Comparison of ENCODE assay signal across 6 fruit fly cellular contexts in the genomic region with DNA sequence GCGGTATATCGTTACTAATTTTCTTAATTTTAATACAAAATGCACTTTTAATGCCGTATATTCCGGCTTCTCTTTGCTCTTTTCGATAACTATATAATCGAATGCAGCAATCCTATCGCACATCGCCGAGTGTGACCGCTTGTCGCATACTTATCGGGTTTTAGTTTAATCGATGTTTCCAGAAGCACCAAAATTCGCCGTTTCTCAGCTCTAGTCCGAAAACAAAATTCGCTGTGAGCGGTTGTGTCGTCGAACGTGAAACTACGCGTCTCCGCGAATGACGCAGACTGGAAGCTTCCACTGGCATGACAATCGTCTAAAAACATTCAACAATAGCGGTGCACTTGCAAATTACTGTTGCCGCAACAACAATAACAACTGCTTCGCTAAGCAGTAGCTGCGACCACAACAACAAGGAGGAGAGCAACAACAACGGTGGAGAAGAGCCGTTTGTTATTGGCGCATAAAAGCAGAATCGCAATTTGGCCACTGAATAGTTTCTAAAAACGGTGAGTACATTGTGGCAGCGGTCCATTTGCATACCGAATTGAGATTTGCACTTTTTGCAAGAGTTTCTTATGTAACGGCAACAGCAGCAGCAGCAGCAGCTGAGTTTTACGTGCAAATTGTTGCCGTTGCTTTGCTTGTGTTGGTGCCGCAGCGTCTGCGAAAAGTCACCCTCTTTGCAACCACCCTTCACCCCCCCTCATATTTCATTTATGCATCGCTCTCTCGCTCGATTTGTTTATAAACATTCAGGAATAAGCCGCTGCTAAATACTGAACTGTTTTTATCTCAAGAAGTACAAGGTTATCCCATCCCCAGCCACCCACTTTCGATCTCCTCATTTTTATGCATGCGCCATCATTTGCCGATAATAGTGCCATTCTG.
A peak's percentile ranks its signal among the peaks of the same experiment; 100 is the strongest.
TF ChIP-seq lines count a peak whose summit lies in the region.

A gene (plus strand): TSS at position 209 of the 891 bp plus-strand sequence.

- peak; percentile 8 to 42 for TF ChIP-seq CTCF in S2 (optimal IDR thresholded peaks at IDR 0.05; lab: Kevin White, UChicago)
- peak; percentile 30 for TF ChIP-seq CTCF in whole organism, embryonic (GFP tag; optimal IDR thresholded peaks at IDR 0.05; lab: Kevin White, UChicago)

TF ChIP-seq in whole organism, adult, 20 proteins besides CTCF, POLR2A, EP300 and RAD21 (continues in another document):
- TF ChIP-seq CG11617 (GFP tag; optimal IDR thresholded peaks at IDR 0.05; lab: Kevin White, UChicago) (peak; percentile 62), CG1620 (GFP tag; optimal IDR thresholded peaks at IDR 0.05; lab: Kevin White, UChicago) (peak; percentile 29), kay (GFP tag; lab: Kevin White, UChicago; ENCODE audit: borderline replicate concordance) (no peak), CG7101 (tag; optimal IDR thresholded peaks at IDR 0.05; lab: Kevin White, UChicago) (peak; percentile 31), CG33017 (tag; optimal IDR thresholded peaks at IDR 0.05; lab: Kevin White, UChicago) (peak; percentile 36), cnc (optimal IDR thresholded peaks at IDR 0.05; lab: Kevin White, UChicago) (no peak), bab1 (GFP tag; optimal IDR thresholded peaks at IDR 0.05; lab: Kevin White, UChicago) (peak; percentile 80), Clk (GFP tag; optimal IDR thresholded peaks at IDR 0.05; lab: Kevin White, UChicago) (no peak), toe (GFP tag; optimal IDR thresholded peaks at IDR 0.05; lab: Kevin White, UChicago) (no peak), CG5204 (GFP tag; optimal IDR thresholded peaks at IDR 0.05; lab: Kevin White, UChicago) (no peak), cic (GFP tag; optimal IDR thresholded peaks at IDR 0.05; lab: Kevin White, UChicago) (peak; percentile 37), Mnt (GFP tag; optimal IDR thresholded peaks at IDR 0.05; lab: Kevin White, UChicago) (peak; percentile 66), Crg-1 (GFP tag; optimal IDR thresholded peaks at IDR 0.05; lab: Kevin White, UChicago) (peak; percentile 44), pad (GFP tag; optimal IDR thresholded peaks at IDR 0.05; lab: Kevin White, UChicago) (peak; percentile 22), ovo (GFP tag; optimal IDR thresholded peaks at IDR 0.05; lab: Kevin White, UChicago) (peak; percentile 27), tj (GFP tag; optimal IDR thresholded peaks at IDR 0.05; lab: Kevin White, UChicago) (peak; percentile 71)

TF ChIP-seq in whole organism, embryonic, 481 proteins besides CTCF, POLR2A, EP300 and RAD21 (continues in another document):
- no peak for TF ChIP-seq ham (GFP tag; IDR thresholded peaks at IDR 0.05; lab: Robert Waterston, UW)
- peak; percentile 6 for TF ChIP-seq CG10654 (GFP tag; optimal IDR thresholded peaks at IDR 0.05; lab: Kevin White, UChicago)
- peak; percentile 36 for TF ChIP-seq NC2α (GFP tag; optimal IDR thresholded peaks at IDR 0.05; lab: Kevin White, UChicago)
- TF ChIP-seq Dp (GFP tag; optimal IDR thresholded peaks at IDR 0.05; lab: Kevin White, UChicago) = peak; percentile 46
- TF ChIP-seq Ets97D (GFP tag; optimal IDR thresholded peaks at IDR 0.05; lab: Kevin White, UChicago) = peak; percentile 76
- TF ChIP-seq CG34224 (GFP tag; IDR thresholded peaks at IDR 0.05; lab: Robert Waterston, UW; ENCODE audit: partially characterized antibody) = peak; percentile 97
- TF ChIP-seq CG31365 (tag; optimal IDR thresholded peaks at IDR 0.05; lab: Kevin White, UChicago) = peak; percentile 38
- no peak for TF ChIP-seq CG12219 (GFP tag; optimal IDR thresholded peaks at IDR 0.05; lab: Kevin White, UChicago)
- no peak for TF ChIP-seq CG5180 (GFP tag; optimal IDR thresholded peaks at IDR 0.05; lab: Kevin White, UChicago)
- TF ChIP-seq Dip2 (GFP tag; IDR thresholded peaks at IDR 0.05; lab: Robert Waterston, UW) = no peak
- no peak for TF ChIP-seq Spps (tag; optimal IDR thresholded peaks at IDR 0.05; lab: Kevin White, UChicago)
- peak; percentile 31 for TF ChIP-seq CG18262 (tag; optimal IDR thresholded peaks at IDR 0.05; lab: Kevin White, UChicago)
- TF ChIP-seq Bdp1 (GFP tag; optimal IDR thresholded peaks at IDR 0.05; lab: Kevin White, UChicago) = peak; percentile 24
- TF ChIP-seq lbe (GFP tag; optimal IDR thresholded peaks at IDR 0.05; lab: Kevin White, UChicago) = no peak
- no peak for TF ChIP-seq ssp (GFP tag; IDR thresholded peaks at IDR 0.05; lab: Robert Waterston, UW)
- no peak for TF ChIP-seq Mrtf (GFP tag; IDR thresholded peaks at IDR 0.05; lab: Robert Waterston, UW)

TF ChIP-seq in whole organism, prepupa, 60 proteins besides CTCF, POLR2A, EP300 and RAD21 (continues in another document):
- peak; percentile 10 for TF ChIP-seq Eip75B (GFP tag; optimal IDR thresholded peaks at IDR 0.05; lab: Kevin White, UChicago)
- TF ChIP-seq CG6163 (GFP tag; IDR thresholded peaks at IDR 0.05; lab: Robert Waterston, UW) = 0 out of 3 replicates have a peak, but pooled peaks have one; percentile 31
- peak; percentile 18 for TF ChIP-seq Sox14 (GFP tag; optimal IDR thresholded peaks at IDR 0.05; lab: Kevin White, UChicago)
- TF ChIP-seq CG1621 (tag; optimal IDR thresholded peaks at IDR 0.05; lab: Kevin White, UChicago) = peak; percentile 88
- TF ChIP-seq CG6792 (GFP tag; optimal IDR thresholded peaks at IDR 0.05; lab: Kevin White, UChicago) = no peak
- peak; percentile 57 for TF ChIP-seq vri (GFP tag; optimal IDR thresholded peaks at IDR 0.05; lab: Kevin White, UChicago)
- TF ChIP-seq ss (GFP tag; optimal IDR thresholded peaks at IDR 0.05; lab: Kevin White, UChicago) = peak in 1 of 2 experiments; percentile 10
- TF ChIP-seq CG32006 (GFP tag; optimal IDR thresholded peaks at IDR 0.05; lab: Kevin White, UChicago) = no peak
- no peak for TF ChIP-seq net (GFP tag; optimal IDR thresholded peaks at IDR 0.05; lab: Kevin White, UChicago)
- peak; percentile 32 for TF ChIP-seq dsx (GFP tag; optimal IDR thresholded peaks at IDR 0.05; lab: Kevin White, UChicago; ENCODE audit: poor library complexity, severe bottlenecking)
- no peak for TF ChIP-seq salr (GFP tag; optimal IDR thresholded peaks at IDR 0.05; lab: Kevin White, UChicago)
- no peak for TF ChIP-seq CG8319 (GFP tag; optimal IDR thresholded peaks at IDR 0.05; lab: Kevin White, UChicago)
- TF ChIP-seq cyc (GFP tag; optimal IDR thresholded peaks at IDR 0.05; lab: Kevin White, UChicago) = peak; percentile 11
- TF ChIP-seq Sox102F (GFP tag; optimal IDR thresholded peaks at IDR 0.05; lab: Kevin White, UChicago) = no peak
- no peak for TF ChIP-seq CG4318 (GFP tag; optimal IDR thresholded peaks at IDR 0.05; lab: Kevin White, UChicago)
- TF ChIP-seq CG6854 (GFP tag; optimal IDR thresholded peaks at IDR 0.05; lab: Kevin White, UChicago) = peak; percentile 27

TF ChIP-seq in whole organism, pupa, 21 proteins besides CTCF, POLR2A, EP300 and RAD21:
- 0 out of 2 replicates have a peak, but pooled peaks have one; percentile 21 for TF ChIP-seq CG12605 (GFP tag; IDR thresholded peaks at IDR 0.05; lab: Robert Waterston, UW)
- peak; percentile 27 for TF ChIP-seq Ets98B (GFP tag; IDR thresholded peaks at IDR 0.05; lab: Robert Waterston, UW)
- no peak for TF ChIP-seq Snoo (tag; optimal IDR thresholded peaks at IDR 0.05; lab: Kevin White, UChicago)
- no peak for TF ChIP-seq CG8301 (tag; optimal IDR thresholded peaks at IDR 0.05; lab: Kevin White, UChicago)
- TF ChIP-seq CG34367 (tag; optimal IDR thresholded peaks at IDR 0.05; lab: Kevin White, UChicago) = no peak
- TF ChIP-seq CG4496 (GFP tag; IDR thresholded peaks at IDR 0.05; lab: Robert Waterston, UW) = peak; percentile 43; the same call in 1 of the 3 replicates
- TF ChIP-seq fd96Ca (GFP tag; IDR thresholded peaks at IDR 0.05; lab: Robert Waterston, UW) = no peak
- TF ChIP-seq gl (tag; optimal IDR thresholded peaks at IDR 0.05; lab: Kevin White, UChicago) = no peak

TF ChIP-seq in whole organism, wandering third instar larva, 38 proteins besides CTCF, POLR2A, EP300 and RAD21:
- TF ChIP-seq Jra (GFP tag; optimal IDR thresholded peaks at IDR 0.05; lab: Kevin White, UChicago) = peak; percentile 64
- no peak for TF ChIP-seq GATAd (GFP tag; optimal IDR thresholded peaks at IDR 0.05; lab: Kevin White, UChicago)
- TF ChIP-seq lola (GFP tag; optimal IDR thresholded peaks at IDR 0.05; lab: Kevin White, UChicago) = no peak
- TF ChIP-seq HLH106 (tag; optimal IDR thresholded peaks at IDR 0.05; lab: Kevin White, UChicago) = no peak
- TF ChIP-seq Hr83 (GFP tag; optimal IDR thresholded peaks at IDR 0.05; lab: Kevin White, UChicago; ENCODE audit: poor library complexity, severe bottlenecking) = peak; percentile 89
- no peak for TF ChIP-seq Mio (GFP tag; optimal IDR thresholded peaks at IDR 0.05; lab: Kevin White, UChicago)
- peak; percentile 56 for TF ChIP-seq rgr (GFP tag; optimal IDR thresholded peaks at IDR 0.05; lab: Kevin White, UChicago)
- TF ChIP-seq Myc (optimal IDR thresholded peaks at IDR 0.05; lab: Kevin White, UChicago) = no peak
- TF ChIP-seq fru (GFP tag; optimal IDR thresholded peaks at IDR 0.05; lab: Kevin White, UChicago) = peak; percentile 2
- peak; percentile 10 for TF ChIP-seq dsf (GFP tag; optimal IDR thresholded peaks at IDR 0.05; lab: Kevin White, UChicago; ENCODE audit: borderline replicate concordance)
- peak in 1 of 2 experiments; percentile 49 for TF ChIP-seq foxo (GFP tag; optimal IDR thresholded peaks at IDR 0.05; lab: Kevin White, UChicago)
- TF ChIP-seq sv (GFP tag; optimal IDR thresholded peaks at IDR 0.05; lab: Kevin White, UChicago) = no peak
- TF ChIP-seq jim (GFP tag; optimal IDR thresholded peaks at IDR 0.05; lab: Kevin White, UChicago) = peak; percentile 69
- TF ChIP-seq Rel (GFP tag; optimal IDR thresholded peaks at IDR 0.05; lab: Kevin White, UChicago) = no peak
- peak; percentile 43 for TF ChIP-seq Rel (tag; optimal IDR thresholded peaks at IDR 0.05; lab: Kevin White, UChicago)
- peak; percentile 21 for TF ChIP-seq Sp1 (GFP tag; optimal IDR thresholded peaks at IDR 0.05; lab: Kevin White, UChicago)
- peak; percentile 27 for TF ChIP-seq h (GFP tag; optimal IDR thresholded peaks at IDR 0.05; lab: Kevin White, UChicago)
- no peak for TF ChIP-seq dmrt93B (GFP tag; optimal IDR thresholded peaks at IDR 0.05; lab: Kevin White, UChicago)
- TF ChIP-seq Dif (GFP tag; optimal IDR thresholded peaks at IDR 0.05; lab: Kevin White, UChicago; ENCODE audit: partially characterized antibody) = no peak
